Worm (Caenorhabditis elegans) whole organism, L3 larva: ENCODE data around the gene mltn-13.

Experiments
- ama-1 ChIP-seq: fragments of 150-350 bp; optimal IDR thresholded peaks from 2 replicates; lab custom pipeline; 2018
- ceh-16 ChIP-seq: sonication (generic microtip); optimal IDR thresholded peaks from 2 replicates; lab custom pipeline; 2017; ENCODE audit warnings: missing biosample characterization, missing genetic modification characterization
- egl-27 ChIP-seq: sonication (generic microtip); optimal IDR thresholded peaks from 4 replicates; lab custom pipeline; 2017; ENCODE audit warnings: missing biosample characterization, missing genetic modification reagents, missing genetic modification characterization
- egl-5 ChIP-seq: fragments of 150-350 bp; optimal IDR thresholded peaks from 2 replicates; lab custom pipeline; 2017; ENCODE audit warnings: missing biosample characterization, missing genetic modification reagents, missing genetic modification characterization, inconsistent platforms
- elt-2 ChIP-seq: sonication (generic microtip); optimal IDR thresholded peaks from 2 replicates; lab custom pipeline; 2016; ENCODE audit warnings: missing genetic modification reagents, mild to moderate bottlenecking, missing genetic modification characterization, missing compliant biosample characterization
- eor-1 ChIP-seq, 2 experiments: fragments of 150-350 bp; optimal IDR thresholded peaks; 2 replicates each; lab custom pipeline; 2014 to 2018; ENCODE audit warnings: missing biosample characterization in 2 of 2, missing genetic modification characterization in 2 of 2
- fkh-10 ChIP-seq: sonication (generic microtip); optimal IDR thresholded peaks from 2 replicates; lab custom pipeline; 2017; ENCODE audit warnings: missing biosample characterization, missing genetic modification reagents, missing genetic modification characterization
- fkh-2 ChIP-seq: fragments of 150-350 bp; optimal IDR thresholded peaks from 2 replicates; lab custom pipeline; 2014; ENCODE audit warnings: missing biosample characterization, missing genetic modification reagents, missing genetic modification characterization
- lin-39 ChIP-seq: fragments of 150-350 bp; optimal IDR thresholded peaks from 2 replicates; lab custom pipeline; 2018; ENCODE audit warnings: missing biosample characterization, missing genetic modification reagents, missing genetic modification characterization
- lsy-12 ChIP-seq: sonication (generic microtip); optimal IDR thresholded peaks from 2 replicates; lab custom pipeline; 2016; ENCODE audit warnings: mild to moderate bottlenecking, missing genetic modification characterization, missing compliant biosample characterization
- nfya-1 ChIP-seq: sonication (generic microtip); optimal IDR thresholded peaks from 2 replicates; lab custom pipeline; 2017; ENCODE audit warnings: missing genetic modification characterization, mild to moderate bottlenecking, missing compliant biosample characterization, antibody characterized with exemption, moderate library complexity; ENCODE audit not compliant: insufficient read depth
- nhr-11 ChIP-seq: fragments of 150-350 bp; optimal IDR thresholded peaks from 2 replicates; lab custom pipeline; 2014; ENCODE audit warnings: missing biosample characterization, missing genetic modification characterization
- nhr-23 ChIP-seq: fragments of 150-350 bp; optimal IDR thresholded peaks from 2 replicates; lab custom pipeline; 2014; ENCODE audit warnings: missing biosample characterization, missing genetic modification reagents, missing genetic modification characterization
- nhr-237 ChIP-seq: fragments of 150-350 bp; optimal IDR thresholded peaks from 2 replicates; lab custom pipeline; 2014; ENCODE audit warnings: missing biosample characterization, missing genetic modification characterization
- nhr-25 ChIP-seq: sonication (generic microtip); optimal IDR thresholded peaks from 2 replicates; lab custom pipeline; 2017; ENCODE audit warnings: missing biosample characterization, missing genetic modification characterization
- nhr-43 ChIP-seq: sonication (generic microtip); optimal IDR thresholded peaks from 2 replicates; lab custom pipeline; 2016; ENCODE audit warnings: mild to moderate bottlenecking, missing genetic modification characterization, missing compliant biosample characterization; ENCODE audit not compliant: poor library complexity, severe bottlenecking
- nhr-76 ChIP-seq: fragments of 150-350 bp; sonication (generic microtip); optimal IDR thresholded peaks from 5 replicates; lab custom pipeline; 2014; ENCODE audit warnings: missing biosample characterization, missing genetic modification characterization
- nhr-77 ChIP-seq: fragments of 150-350 bp; optimal IDR thresholded peaks from 2 replicates; lab custom pipeline; 2014; ENCODE audit warnings: missing biosample characterization, missing genetic modification characterization
- pha-4 ChIP-seq: fragments of 150-350 bp; optimal IDR thresholded peaks from 2 replicates; lab custom pipeline; 2014; ENCODE audit warnings: missing biosample characterization, missing genetic modification reagents, missing genetic modification characterization
- pqm-1 ChIP-seq: fragments of 150-350 bp; optimal IDR thresholded peaks from 2 replicates; lab custom pipeline; 2017; ENCODE audit warnings: missing biosample characterization, missing genetic modification characterization, inconsistent platforms
- sea-2 ChIP-seq: fragments of 150-350 bp; sonication (generic microtip); optimal IDR thresholded peaks from 4 replicates; lab custom pipeline; 2014; ENCODE audit warnings: missing biosample characterization, missing genetic modification reagents, missing genetic modification characterization
- snpc-4 ChIP-seq: fragments of 150-350 bp; optimal IDR thresholded peaks from 2 replicates; lab custom pipeline; 2014; ENCODE audit warnings: missing biosample characterization, missing genetic modification characterization

Gene mltn-13

DNA sequence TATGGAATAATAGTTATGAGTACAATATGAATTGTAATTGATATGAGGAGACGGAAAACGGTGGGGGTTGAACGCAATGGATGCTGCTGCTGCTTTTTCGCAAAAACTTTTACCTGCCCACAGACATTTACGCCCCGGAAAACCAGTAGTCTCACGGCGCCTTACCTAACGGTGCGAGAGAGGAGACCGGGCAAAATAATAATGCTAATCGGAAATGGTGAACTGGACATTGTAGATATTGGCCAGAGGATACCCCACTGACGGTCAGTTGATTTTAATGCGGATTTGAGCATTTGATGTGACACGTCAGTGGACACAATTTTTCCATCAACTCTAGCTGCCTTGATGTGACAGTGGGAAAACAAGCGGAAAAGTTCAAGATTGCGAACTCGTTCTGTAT lies at the start of gene mltn-13:
Gene mltn-13 (minus strand): TSS at position 101 of the 400 bp plus-strand sequence.
- TF ChIP-seq snpc-4 (tag; lab: Kevin White, UChicago), result no peak

ce11 chrX:4495814-4496567 lies 47.8 kb upstream of the mltn-13 start:
- TF ChIP-seq nfya-1, result no peak
- peak; percentile 64 for TF ChIP-seq ama-1
- TF ChIP-seq eor-1 (tag; optimal IDR thresholded peaks at IDR 0.05; lab: Kevin White, UChicago), result no peak
- no peak for TF ChIP-seq nhr-237 (tag; lab: Kevin White, UChicago)
- no peak for TF ChIP-seq lin-39 (tag; lab: Kevin White, UChicago)
- peak; percentile 56 for TF ChIP-seq nhr-23 (tag; lab: Kevin White, UChicago)

DNA sequence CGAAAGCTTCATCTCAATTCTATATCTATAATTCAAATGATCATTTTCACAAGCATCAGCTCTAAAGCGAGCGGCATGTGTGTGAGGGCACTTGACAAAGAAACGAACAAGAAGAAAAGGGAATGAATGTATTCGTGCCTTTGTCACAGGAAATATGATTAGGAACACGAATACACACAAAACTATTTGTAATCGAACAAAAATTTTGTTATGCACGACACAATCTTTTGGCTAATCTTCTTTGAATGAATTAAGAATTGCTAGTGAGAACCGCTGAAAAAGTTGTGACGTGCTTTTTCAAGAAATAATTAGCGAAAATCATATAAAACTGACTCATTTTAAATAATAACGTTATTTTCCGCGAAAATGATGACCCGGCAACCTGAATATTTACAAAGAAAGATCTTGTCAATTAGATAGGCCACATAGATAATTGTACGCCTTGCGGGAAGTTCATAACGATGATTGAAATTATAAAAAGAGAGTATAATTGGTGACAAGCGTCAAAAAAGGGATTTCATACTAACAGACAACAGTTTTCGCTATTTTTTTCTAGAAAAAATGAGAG lies 45.3 kb upstream of the mltn-13 start:
- no peak for TF ChIP-seq sea-2
- peak; percentile 30 for TF ChIP-seq nhr-23 (tag; lab: Kevin White, UChicago)

ce11 chrX:4492199-4492598 lies 44.0 kb upstream of the mltn-13 start, which contains the start of gene F46H6.5:
Gene F46H6.5, minus strand, starts transcription at chrX:4492208.
- TF ChIP-seq pha-4 (tag; lab: Kevin White, UChicago) (peak; percentile 74), fkh-10 (GFP tag; lab: Kevin White, UChicago) (no peak), lsy-12 (no peak), egl-27 (no peak), pqm-1 (tag; lab: Kevin White, UChicago) (peak; percentile 8)

DNA sequence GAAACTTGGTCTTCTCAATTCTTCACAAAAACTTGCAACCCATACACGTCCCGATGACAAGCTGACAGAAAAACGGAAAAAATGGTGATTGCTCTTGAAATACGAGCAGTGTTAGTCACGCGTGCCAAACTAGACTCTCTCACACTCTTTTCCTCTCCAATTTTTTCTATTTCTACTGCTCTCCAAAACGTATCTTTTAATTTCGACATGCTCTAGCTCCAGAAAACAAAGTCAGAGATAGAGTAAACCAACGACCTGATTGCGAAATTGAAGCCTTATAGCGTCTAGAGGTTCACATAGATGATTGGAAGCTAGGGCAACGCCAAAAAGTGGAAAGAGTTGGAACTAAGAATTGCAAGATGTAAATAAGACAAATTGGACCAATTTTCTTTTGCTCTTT lies 42.2 kb upstream of the mltn-13 start:
- TF ChIP-seq nhr-23 (tag; lab: Kevin White, UChicago), result no peak
- no peak for TF ChIP-seq nhr-25
- TF ChIP-seq eor-1 (tag; optimal IDR thresholded peaks at IDR 0.05; lab: Kevin White, UChicago), result no peak
- TF ChIP-seq nfya-1, result peak; percentile 45
- TF ChIP-seq nhr-11 (tag; lab: Kevin White, UChicago), result peak; percentile 71
- TF ChIP-seq, all 47 proteins: peak for 2

ce11 chrX:4488807-4489336 lies 40.7 kb upstream of the mltn-13 start, which contains the start of gene ncr-1:
Gene ncr-1, minus strand, starts transcription at chrX:4488857.
- no peak for TF ChIP-seq ceh-16 (tag; lab: Kevin White, UChicago)
- TF ChIP-seq lin-39 (tag; lab: Kevin White, UChicago), result peak; percentile 13

ce11 chrX:4484072-4484471 lies 35.9 kb upstream of the mltn-13 start:
- TF ChIP-seq nhr-25 (peak; percentile 43), egl-5 (tag; lab: Kevin White, UChicago) (no peak), lin-39 (tag; lab: Kevin White, UChicago) (peak; percentile 36)

DNA sequence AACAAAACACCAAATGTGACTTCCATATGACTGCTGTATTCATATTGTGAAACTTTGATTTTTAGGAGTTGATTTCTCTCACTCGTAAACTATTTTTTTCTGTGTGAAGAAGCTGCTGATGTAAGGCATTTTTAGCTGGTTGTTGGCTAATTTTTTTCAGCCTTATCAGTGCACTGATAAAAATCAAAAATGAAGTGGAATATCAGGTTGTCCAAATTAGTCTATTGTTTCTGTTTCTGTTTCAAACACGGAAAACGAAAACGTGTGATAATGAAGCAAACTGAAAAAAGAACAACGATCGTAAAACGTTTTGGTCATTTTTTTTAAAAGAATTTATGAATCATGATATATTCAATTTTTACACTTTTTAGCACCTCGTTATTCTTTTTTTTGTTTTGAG lies 32.6 kb upstream of the mltn-13 start:
- TF ChIP-seq pqm-1 (tag; lab: Kevin White, UChicago), result peak; percentile 82
- TF ChIP-seq nhr-76, result no peak
- TF ChIP-seq elt-2 (tag; lab: Kevin White, UChicago), result peak; percentile 89
- no peak for TF ChIP-seq fkh-10 (GFP tag; lab: Kevin White, UChicago)
- no peak for TF ChIP-seq lin-39 (tag; lab: Kevin White, UChicago)
- TF ChIP-seq pha-4 (tag; lab: Kevin White, UChicago), result peak; percentile 14
- no peak for TF ChIP-seq nhr-43 (tag; lab: Kevin White, UChicago)
- no peak for TF ChIP-seq nhr-77

DNA sequence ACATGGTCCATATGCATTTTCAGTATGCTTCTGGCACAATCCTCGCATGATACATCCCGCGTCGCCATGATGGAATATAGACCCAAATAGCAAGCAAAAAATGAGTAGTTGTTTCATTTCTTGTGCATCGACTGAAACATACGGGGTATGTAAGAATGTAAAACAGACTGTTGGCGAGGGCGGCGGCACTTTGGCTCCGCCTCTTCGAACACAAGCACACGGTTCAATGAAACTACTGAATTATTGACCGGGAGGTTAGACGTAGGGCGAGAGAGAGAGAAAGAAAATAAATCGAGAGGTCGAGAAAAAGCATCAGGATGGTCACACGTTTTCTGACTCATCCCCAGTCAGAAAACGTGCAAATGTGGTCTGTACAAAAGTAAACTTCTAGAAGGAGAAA lies 31.8 kb upstream of the mltn-13 start:
- no peak for TF ChIP-seq fkh-2
- TF ChIP-seq pqm-1 (tag; lab: Kevin White, UChicago), result peak; percentile 19
- TF ChIP-seq pha-4 (tag; lab: Kevin White, UChicago), result peak; percentile 59
- peak; percentile 5 for TF ChIP-seq elt-2 (tag; lab: Kevin White, UChicago)
- TF ChIP-seq, all 47 proteins: peak for 3
